Worm (Caenorhabditis elegans) whole organism, midembryonic: ENCODE measurements around the gene F48G7.10.

Experiments used
- flt-1 ChIP-seq: fragments of 200-800 bp; sonication (Bioruptor generic); IDR thresholded peaks from 2 replicates; pipeline ENCODE4 v1.3.6; 2022; ENCODE audit warnings: missing genetic modification characterization, missing compliant biosample characterization
- klf-2 ChIP-seq: fragments of 200-800 bp; sonication (Bioruptor generic); conservative IDR thresholded peaks from 2 replicates; pipeline ENCODE4 v1.3.6; 2022; ENCODE audit warnings: missing genetic modification reagents, missing genetic modification characterization, missing compliant biosample characterization
- med-1 ChIP-seq: sonication (generic microtip); optimal IDR thresholded peaks from 2 replicates; lab custom pipeline; 2017; ENCODE audit warnings: missing genetic modification characterization, mild to moderate bottlenecking, missing compliant biosample characterization, antibody characterized with exemption, missing genetic modification reagents; ENCODE audit not compliant: insufficient read depth
- ref-1 ChIP-seq: fragments of 200-800 bp; sonication (Bioruptor generic); conservative IDR thresholded peaks from 2 replicates; pipeline ENCODE4 v1.3.6; 2022; ENCODE audit warnings: missing genetic modification reagents, missing genetic modification characterization, missing compliant biosample characterization
- tab-1 ChIP-seq: fragments of 200-800 bp; sonication (Bioruptor generic); IDR thresholded peaks from 2 replicates; pipeline ENCODE4 v1.3.6; 2022; ENCODE audit warnings: missing genetic modification characterization, missing compliant biosample characterization
- ztf-23 ChIP-seq: fragments of 200-800 bp; sonication (Bioruptor generic); IDR thresholded peaks from 2 replicates; pipeline ENCODE4 v1.3.6; 2022; ENCODE audit warnings: missing genetic modification reagents, missing genetic modification characterization, missing compliant biosample characterization
- ztf-29 ChIP-seq: fragments of 200-800 bp; sonication (Bioruptor generic); IDR thresholded peaks from 2 replicates; pipeline ENCODE4 v1.3.6; 2022; ENCODE audit warnings: missing genetic modification reagents, missing genetic modification characterization, missing compliant biosample characterization

ce11 chrV:617917-618316 lies 16.8 kb downstream of the F48G7.10 start:
- TF ChIP-seq flt-1 (no peak), ref-1 (GFP tag; lab: Robert Waterston, UW) (no peak), ztf-23 (GFP tag; lab: Robert Waterston, UW) (no peak), klf-2 (GFP tag; lab: Robert Waterston, UW) (no peak), med-1 (GFP tag; lab: Kevin White, UChicago) (no peak), ztf-29 (GFP tag; lab: Robert Waterston, UW) (no peak), tab-1 (GFP tag; lab: Robert Waterston, UW) (no peak)
